Worm (Caenorhabditis elegans): ENCODE measurements around the gene M153.3.

M153.3 gene

DNA sequence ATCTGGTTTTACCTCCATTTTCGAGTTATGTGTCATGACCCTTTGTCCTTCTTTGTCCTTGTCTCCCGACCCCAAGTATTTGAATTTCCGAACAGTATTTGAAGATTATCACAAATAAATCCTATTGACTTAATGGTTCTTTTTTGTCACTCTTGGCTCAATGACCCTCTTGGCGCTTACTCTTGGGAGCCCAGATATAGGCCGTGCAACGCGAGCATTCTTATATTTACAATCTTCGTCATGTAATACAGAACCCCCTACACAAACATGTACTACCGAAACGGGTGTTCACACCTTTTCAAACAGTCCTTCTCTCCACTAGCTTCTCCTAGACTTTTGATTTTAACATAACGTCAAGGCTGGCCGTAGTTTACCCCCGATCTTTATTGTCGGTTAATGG, 1.0 kb downstream of the M153.3 start, which contains the start of gene M153.5:
M153.5 (plus strand) TSS at position 301 of the 400 bp plus-strand sequence.
- TF ChIP-seq C38D4.7 (GFP tag; optimal IDR thresholded peaks at IDR 0.05): no peak
- no peak for TF ChIP-seq nhr-11 (tag; optimal IDR thresholded peaks at IDR 0.05)
- no peak for TF ChIP-seq lim-6 (tag; optimal IDR thresholded peaks at IDR 0.05)
- no peak for TF ChIP-seq unc-55 (GFP tag; optimal IDR thresholded peaks at IDR 0.05)

DNA sequence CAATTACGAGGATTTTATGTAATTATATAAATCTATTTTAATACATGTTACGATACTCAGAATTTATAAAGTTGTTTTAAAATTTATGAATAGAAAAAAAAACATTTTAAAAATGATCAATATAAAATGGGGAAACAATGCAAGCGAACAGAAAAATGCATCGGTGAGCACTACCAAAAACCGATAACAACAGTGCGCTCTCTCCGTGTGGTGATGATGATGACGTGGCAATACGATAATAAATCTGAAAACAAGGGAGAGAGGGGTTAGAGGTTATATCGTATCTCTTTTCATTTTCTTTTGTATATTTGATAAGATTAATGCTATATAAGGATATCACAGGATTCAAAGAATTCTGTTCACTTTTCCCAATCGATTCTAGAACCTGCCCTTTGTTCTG, 3.2 kb downstream of the M153.3 start:
- TF ChIP-seq hlh-8 (tag; optimal IDR thresholded peaks at IDR 0.05) (no peak), ceh-14 (tag; optimal IDR thresholded peaks at IDR 0.05) (no peak), K02D7.2 (tag; optimal IDR thresholded peaks at IDR 0.05) (no peak), ceh-9 (tag; optimal IDR thresholded peaks at IDR 0.05) (no peak), syd-9 (tag; optimal IDR thresholded peaks at IDR 0.05) (no peak), ceh-19 (GFP tag; optimal IDR thresholded peaks at IDR 0.05) (no peak), hlh-6 (tag; optimal IDR thresholded peaks at IDR 0.05) (no peak), nfya-1 (tag; optimal IDR thresholded peaks at IDR 0.05) (no peak), pax-1 (tag; optimal IDR thresholded peaks at IDR 0.05) (no peak), lin-11 (tag; optimal IDR thresholded peaks at IDR 0.05) (no peak), ceh-22 (tag; optimal IDR thresholded peaks at IDR 0.05) (no peak)

DNA sequence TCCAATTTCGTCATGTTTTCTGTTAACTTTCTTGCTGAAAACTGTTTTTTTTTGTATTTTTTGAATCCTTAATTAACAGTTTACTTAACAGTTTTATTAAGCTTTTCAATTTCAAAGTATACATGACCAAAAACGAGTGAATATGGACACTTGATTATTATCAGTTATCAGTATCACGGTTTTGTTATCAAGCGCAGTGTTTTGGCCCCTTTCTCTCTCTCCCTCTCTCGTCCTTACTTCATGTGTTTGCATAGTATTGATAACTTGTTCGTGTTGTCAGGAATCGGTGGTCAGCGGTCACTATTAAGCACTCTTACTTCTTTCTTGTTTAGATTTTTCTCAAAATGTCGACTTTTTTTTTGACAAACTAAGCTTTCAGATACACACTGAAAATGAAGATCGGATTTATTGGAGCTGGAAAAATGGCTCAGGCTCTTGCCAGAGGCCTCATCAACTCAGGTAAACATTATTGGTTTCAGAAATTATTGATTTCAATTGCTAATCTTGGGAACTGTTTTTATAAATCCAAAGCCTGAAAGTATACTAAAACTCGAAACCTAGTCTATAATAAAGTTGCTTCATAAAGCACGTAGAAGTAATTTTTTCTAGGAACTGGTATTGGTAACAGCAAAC, 3.9 kb downstream of the M153.3 start, which contains the start of gene pycr-1:
pycr-1 (plus strand) TSS at position 380 of the 633 bp plus-strand sequence.
- TF ChIP-seq elt-2 (tag; optimal IDR thresholded peaks at IDR 0.05): peak; percentile 73
- no peak for TF ChIP-seq unc-3 (GFP tag; conservative IDR thresholded peaks at IDR 0.05)
- no peak for TF ChIP-seq unc-3 (tag; optimal IDR thresholded peaks at IDR 0.05)

DNA sequence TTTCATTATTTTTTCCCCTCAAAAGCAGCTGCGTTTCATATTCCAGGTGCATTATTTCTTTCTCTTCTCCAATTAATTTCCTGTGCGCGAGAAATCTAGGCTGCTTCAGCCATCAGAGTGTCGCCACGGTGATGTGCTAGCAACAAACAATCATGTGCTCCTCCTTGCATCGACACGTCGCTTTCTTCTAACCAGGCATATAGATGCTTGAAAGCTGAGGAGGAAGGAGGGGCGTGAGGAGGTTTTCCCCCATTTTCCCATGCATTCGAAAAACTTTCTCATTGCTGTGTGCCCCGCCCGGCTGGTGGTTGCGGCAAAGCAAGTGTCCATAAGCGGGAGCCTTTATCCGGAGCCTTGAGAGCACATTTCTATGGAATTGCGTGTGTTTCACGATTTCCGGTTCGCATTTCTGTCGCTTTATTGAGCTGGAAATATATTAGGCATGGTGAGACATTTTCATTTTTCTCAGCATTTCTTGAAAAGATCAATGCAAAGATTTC, 7.0 kb downstream of the M153.3 start, which contains the start of gene znf-474:
znf-474 (plus strand) TSS at position 287 of the 500 bp plus-strand sequence.
- peak; percentile 6 for TF ChIP-seq ceh-14 (tag; optimal IDR thresholded peaks at IDR 0.05)
- TF ChIP-seq hlh-13 (GFP tag; optimal IDR thresholded peaks at IDR 0.05): no peak

DNA sequence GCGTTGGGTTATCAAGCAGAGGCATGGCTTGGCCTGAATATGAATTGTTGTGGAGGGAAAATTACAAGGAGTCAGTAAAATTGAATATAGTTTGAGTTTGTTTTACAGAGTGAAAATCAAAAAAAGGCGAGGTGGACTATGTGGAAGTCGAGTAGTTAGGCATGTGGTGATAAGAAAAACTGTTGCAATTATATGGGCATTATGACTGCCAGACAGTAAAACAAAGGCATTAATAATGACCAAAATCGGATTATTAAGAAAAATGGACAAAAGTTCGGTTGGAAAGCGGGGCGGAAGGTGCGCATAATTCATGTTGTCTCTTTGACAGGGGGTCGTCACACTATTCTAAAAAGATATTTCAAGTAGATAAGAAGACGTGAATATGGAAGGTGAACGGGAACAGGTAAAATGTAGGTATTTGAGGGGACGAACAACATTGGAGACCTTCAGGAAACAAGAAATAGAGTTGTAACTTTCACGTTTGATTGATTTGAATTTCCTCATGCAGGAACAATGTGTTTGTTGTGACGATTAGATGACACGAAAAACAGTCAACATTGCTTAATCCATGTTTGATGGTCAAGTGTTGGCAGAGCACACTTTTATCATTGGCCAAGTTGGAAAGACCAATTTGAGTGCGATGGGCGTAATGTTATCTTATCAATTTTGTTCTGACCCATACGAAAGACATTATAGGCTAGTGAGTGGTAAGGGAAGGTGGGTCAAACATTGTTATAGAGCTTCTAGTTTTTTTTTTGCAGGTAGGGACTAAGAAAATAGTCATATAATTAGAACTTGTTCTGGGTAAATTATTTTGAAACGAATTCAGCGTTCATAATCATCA, 11.6 kb downstream of the M153.3 start, which contains the start of gene mfsd-11:
mfsd-11 (minus strand) TSS at position 51 of the 844 bp plus-strand sequence.
- TF ChIP-seq lin-11 (tag; optimal IDR thresholded peaks at IDR 0.05) (no peak), elt-4 (tag; optimal IDR thresholded peaks at IDR 0.05) (no peak), npax-4 (tag; optimal IDR thresholded peaks at IDR 0.05) (no peak), mec-3 (tag; optimal IDR thresholded peaks at IDR 0.05; ENCODE audit: borderline replicate concordance) (no peak), elt-2 (tag; optimal IDR thresholded peaks at IDR 0.05) (peak; percentile 65), K09A11.1 (tag; optimal IDR thresholded peaks at IDR 0.05; ENCODE audit: insufficient read depth) (no peak), unc-42 (tag; optimal IDR thresholded peaks at IDR 0.05) (no peak)

DNA sequence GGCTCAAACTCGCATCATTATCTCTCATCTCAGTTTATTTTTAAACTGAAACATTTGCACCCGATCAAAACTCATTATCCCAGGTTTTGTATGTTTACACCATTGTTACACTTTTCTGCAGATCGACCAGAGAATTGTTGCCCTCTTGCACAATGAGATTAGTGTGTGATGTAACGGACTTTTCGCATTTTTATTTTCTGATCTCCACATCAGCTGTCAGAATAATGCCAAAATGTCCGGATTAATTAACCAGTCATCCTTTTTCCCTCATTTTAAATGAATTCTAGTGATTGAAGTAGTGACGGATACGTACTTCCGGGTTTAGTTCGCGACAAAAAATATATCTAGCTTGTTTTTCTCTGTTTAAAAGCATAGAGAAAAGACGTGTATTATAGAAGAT, 16.0 kb downstream of the M153.3 start:
- TF ChIP-seq unc-86 (tag; optimal IDR thresholded peaks at IDR 0.05) (no peak), tbx-7 (tag; optimal IDR thresholded peaks at IDR 0.05) (no peak), elt-2 (tag; optimal IDR thresholded peaks at IDR 0.05) (no peak), unc-42 (tag; optimal IDR thresholded peaks at IDR 0.05) (no peak), pag-3 (tag; optimal IDR thresholded peaks at IDR 0.05; ENCODE audit: borderline replicate concordance) (no peak), npax-4 (tag; optimal IDR thresholded peaks at IDR 0.05) (no peak), C08G9.2 (tag; optimal IDR thresholded peaks at IDR 0.05) (no peak), dmd-4 (tag; optimal IDR thresholded peaks at IDR 0.05; ENCODE audit: borderline replicate concordance) (no peak), ceh-9 (tag; optimal IDR thresholded peaks at IDR 0.05) (no peak), fkh-10 (GFP tag; optimal IDR thresholded peaks at IDR 0.05) (no peak), pros-1 (tag; optimal IDR thresholded peaks at IDR 0.05) (no peak), F13H6.1 (tag; optimal IDR thresholded peaks at IDR 0.05) (no peak), hlh-6 (tag; optimal IDR thresholded peaks at IDR 0.05) (no peak), pha-4 (tag; optimal IDR thresholded peaks at IDR 0.05) (no peak), pat-9 (tag; optimal IDR thresholded peaks at IDR 0.05) (no peak), unc-55 (GFP tag; optimal IDR thresholded peaks at IDR 0.05) (peak; percentile 22), Y22D7AL.16 (tag; optimal IDR thresholded peaks at IDR 0.05) (no peak), zip-5 (tag; optimal IDR thresholded peaks at IDR 0.05) (no peak), rnt-1 (tag; optimal IDR thresholded peaks at IDR 0.05) (peak; percentile 4), ref-2 (tag; optimal IDR thresholded peaks at IDR 0.05) (no peak), T23F11.4 (GFP tag; optimal IDR thresholded peaks at IDR 0.05) (no peak)

All from whole organism, late embryonic.